Worm (Caenorhabditis elegans) whole organism, L4 larva: ENCODE data around the gene F26D11.2.

Experiments
- R02D3.7 ChIP-seq: fragments of 150-350 bp; sonication (generic microtip); optimal IDR thresholded peaks from 3 replicates; lab custom pipeline; 2014; ENCODE audit warnings: missing biosample characterization, missing genetic modification characterization
- ces-1 ChIP-seq: fragments of 150-350 bp; sonication (generic microtip); optimal IDR thresholded peaks from 4 replicates; lab custom pipeline; 2014; ENCODE audit warnings: missing biosample characterization, missing genetic modification reagents, missing genetic modification characterization
- dpl-1 ChIP-seq: fragments of 150-350 bp; optimal IDR thresholded peaks from 2 replicates; lab custom pipeline; 2014; ENCODE audit warnings: missing biosample characterization, missing genetic modification reagents, missing genetic modification characterization
- hlh-30 ChIP-seq: sonication (generic microtip); optimal IDR thresholded peaks from 2 replicates; lab custom pipeline; 2017; ENCODE audit warnings: antibody characterized with exemption, mild to moderate bottlenecking, missing genetic modification characterization, missing compliant biosample characterization; ENCODE audit not compliant: insufficient read depth
- lin-13 ChIP-seq: fragments of 150-350 bp; optimal IDR thresholded peaks from 2 replicates; lab custom pipeline; 2014; ENCODE audit warnings: missing biosample characterization, missing genetic modification reagents, missing genetic modification characterization
- lin-39 ChIP-seq: fragments of 150-350 bp; optimal IDR thresholded peaks from 2 replicates; lab custom pipeline; 2014; ENCODE audit warnings: missing biosample characterization, missing genetic modification reagents, missing genetic modification characterization
- nhr-11 ChIP-seq: fragments of 150-350 bp; optimal IDR thresholded peaks from 2 replicates; lab custom pipeline; 2014; ENCODE audit warnings: missing biosample characterization, missing genetic modification characterization
- pha-4 ChIP-seq, 2 experiments: fragments of 150-350 bp in 1 of 2; fragments of 200-800 bp in 1 of 2; sonication (Bioruptor generic) in 1 of 2; IDR thresholded peaks in 1 of 2; optimal IDR thresholded peaks in 1 of 2; 2 replicates each; pipeline versions ENCODE4 v1.3.6 to Lab custom; 2014 to 2022; ENCODE audit warnings: missing genetic modification characterization in 2 of 2, missing genetic modification reagents in 2 of 2, missing biosample characterization in 1 of 2, missing compliant biosample characterization in 1 of 2
- sdz-12 ChIP-seq: fragments of 200-800 bp; sonication (Bioruptor generic); optimal IDR thresholded peaks from 2 replicates; lab custom pipeline; 2018; ENCODE audit warnings: mild to moderate bottlenecking, missing genetic modification characterization, missing compliant biosample characterization
- skn-1 ChIP-seq: fragments of 150-350 bp; optimal IDR thresholded peaks from 2 replicates; lab custom pipeline; 2014; ENCODE audit warnings: missing biosample characterization, missing genetic modification characterization
- spr-1 ChIP-seq: sonication (generic microtip); optimal IDR thresholded peaks from 2 replicates; lab custom pipeline; 2016; ENCODE audit warnings: mild to moderate bottlenecking, missing genetic modification characterization, missing compliant biosample characterization
- ztf-11 ChIP-seq: fragments of 150-350 bp; optimal IDR thresholded peaks from 2 replicates; lab custom pipeline; 2014; ENCODE audit warnings: missing biosample characterization, missing genetic modification characterization

DNA sequence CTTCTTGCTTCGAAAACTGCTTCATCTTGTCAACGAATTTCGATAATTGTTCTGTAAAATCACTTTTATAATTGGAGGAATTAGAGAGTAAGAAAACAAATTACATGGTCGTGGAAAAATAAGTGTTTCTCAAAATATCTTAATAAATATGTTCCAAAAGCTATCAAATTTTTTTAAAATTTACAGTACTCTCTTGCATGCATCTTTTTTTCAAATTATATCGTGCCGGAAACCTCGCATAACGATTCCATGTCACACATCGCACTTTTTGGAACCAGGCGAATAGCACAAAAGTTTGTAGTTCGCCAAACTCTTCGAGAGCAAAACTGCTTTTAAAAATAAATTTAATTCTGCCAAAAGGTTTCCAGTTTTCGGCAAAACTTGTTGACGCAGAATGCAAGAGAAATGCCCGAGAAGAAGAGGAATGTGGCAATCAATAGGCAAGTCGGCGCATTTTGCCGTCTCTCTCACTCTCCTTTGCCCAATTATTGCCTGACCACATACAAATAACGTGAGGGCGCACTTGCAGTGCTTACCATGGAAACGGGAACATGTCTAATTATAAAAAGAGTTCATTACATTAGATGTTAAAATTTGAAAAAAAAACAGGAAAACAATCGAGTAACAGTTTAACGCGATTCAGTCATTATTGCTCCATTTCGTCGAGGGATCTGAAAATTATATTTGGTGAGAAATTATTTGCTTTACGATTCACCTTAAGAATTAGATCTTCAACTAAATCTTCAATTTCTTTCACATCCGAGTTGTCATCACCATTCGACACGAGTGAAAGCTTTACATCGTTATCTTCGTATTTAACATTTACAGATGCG lies 48.6 kb downstream of the F26D11.2 start, which contains the start of gene Y97E10AR.3:
- TF ChIP-seq ztf-11 (tag; lab: Kevin White, UChicago): no peak
- TF ChIP-seq lin-39 (tag; lab: Kevin White, UChicago): no peak
- TF ChIP-seq skn-1 (tag; lab: Kevin White, UChicago): no peak
- TF ChIP-seq nhr-11 (tag; lab: Kevin White, UChicago): no peak
- TF ChIP-seq pha-4 (GFP tag; IDR thresholded peaks at IDR 0.05; lab: Robert Waterston, UW): no peak
- TF ChIP-seq pha-4 (tag; optimal IDR thresholded peaks at IDR 0.05; lab: Kevin White, UChicago): no peak
- no peak for TF ChIP-seq dpl-1 (GFP tag; lab: Kevin White, UChicago)
- TF ChIP-seq ces-1: no peak
- no peak for TF ChIP-seq hlh-30
- no peak for TF ChIP-seq R02D3.7
- TF ChIP-seq spr-1: no peak
- TF ChIP-seq lin-13 (GFP tag; lab: Kevin White, UChicago): no peak
- no peak for TF ChIP-seq sdz-12 (GFP tag; lab: Kevin White, UChicago)
